Worm (Caenorhabditis elegans) whole organism, L2 larva: ENCODE results near the gene D1014.7.

Source experiments
- C34F6.9 ChIP-seq: fragments of 150-350 bp; optimal IDR thresholded peaks from 2 replicates; lab custom pipeline; 2014; ENCODE audit warnings: missing biosample characterization, missing genetic modification characterization
- F13H6.1 ChIP-seq: sonication (generic microtip); optimal IDR thresholded peaks from 2 replicates; lab custom pipeline; 2016; ENCODE audit warnings: missing genetic modification characterization, missing compliant biosample characterization
- R02D3.7 ChIP-seq: fragments of 150-350 bp; optimal IDR thresholded peaks from 2 replicates; lab custom pipeline; 2014; ENCODE audit warnings: missing biosample characterization, missing genetic modification characterization
- Y55F3AM.14 ChIP-seq: fragments of 200-800 bp; sonication (Bioruptor generic); optimal IDR thresholded peaks from 2 replicates; lab custom pipeline; 2018; ENCODE audit warnings: mild to moderate bottlenecking, missing genetic modification characterization, missing compliant biosample characterization
- aly-2 ChIP-seq: fragments of 150-350 bp; optimal IDR thresholded peaks from 2 replicates; lab custom pipeline; 2014; ENCODE audit warnings: missing biosample characterization, missing genetic modification characterization
- ceh-16 ChIP-seq: fragments of 150-350 bp; optimal IDR thresholded peaks from 2 replicates; lab custom pipeline; 2014; ENCODE audit warnings: missing biosample characterization, missing genetic modification characterization
- ceh-82 ChIP-seq: fragments of 150-350 bp; optimal IDR thresholded peaks from 2 replicates; lab custom pipeline; 2014; ENCODE audit warnings: missing biosample characterization, missing genetic modification characterization
- dmd-4 ChIP-seq: sonication (generic microtip); optimal IDR thresholded peaks from 2 replicates; lab custom pipeline; 2017; ENCODE audit warnings: missing biosample characterization, missing genetic modification characterization
- elt-1 ChIP-seq: fragments of 150-350 bp; optimal IDR thresholded peaks from 2 replicates; lab custom pipeline; 2014; ENCODE audit warnings: missing biosample characterization, missing genetic modification characterization
- elt-3 ChIP-seq: sonication (generic microtip); optimal IDR thresholded peaks from 2 replicates; lab custom pipeline; 2017; ENCODE audit warnings: missing biosample characterization, missing genetic modification characterization
- gmeb-1 ChIP-seq: fragments of 150-350 bp; optimal IDR thresholded peaks from 2 replicates; lab custom pipeline; 2014; ENCODE audit warnings: missing biosample characterization, missing genetic modification characterization
- lin-13 ChIP-seq: fragments of 150-350 bp; optimal IDR thresholded peaks from 2 replicates; lab custom pipeline; 2014; ENCODE audit warnings: missing biosample characterization, missing genetic modification reagents, missing genetic modification characterization
- lsy-2 ChIP-seq, 2 experiments: fragments of 150-350 bp in 1 of 2; sonication (generic microtip) in 1 of 2; optimal IDR thresholded peaks; 2 replicates each; lab custom pipeline; 2014 to 2017; ENCODE audit warnings: missing biosample characterization in 2 of 2, missing genetic modification characterization in 2 of 2
- mbf-1 ChIP-seq: sonication (generic microtip); optimal IDR thresholded peaks from 2 replicates; lab custom pipeline; 2017; ENCODE audit warnings: missing biosample characterization, missing genetic modification characterization
- mdl-1 ChIP-seq, 2 experiments: fragments of 150-350 bp in 1 of 2; sonication (generic microtip) in 1 of 2; optimal IDR thresholded peaks; 2 replicates each; lab custom pipeline; 2017; ENCODE audit warnings: missing biosample characterization in 2 of 2, missing genetic modification characterization in 2 of 2
- nhr-11 ChIP-seq: fragments of 150-350 bp; optimal IDR thresholded peaks from 2 replicates; lab custom pipeline; 2014; ENCODE audit warnings: missing biosample characterization, missing genetic modification characterization
- nhr-12 ChIP-seq: fragments of 150-350 bp; optimal IDR thresholded peaks from 2 replicates; lab custom pipeline; 2014; ENCODE audit warnings: missing biosample characterization, missing genetic modification characterization
- nhr-129 ChIP-seq: fragments of 150-350 bp; optimal IDR thresholded peaks from 2 replicates; lab custom pipeline; 2014; ENCODE audit warnings: missing biosample characterization, missing genetic modification characterization
- nhr-21 ChIP-seq: fragments of 150-350 bp; optimal IDR thresholded peaks from 2 replicates; lab custom pipeline; 2014; ENCODE audit warnings: missing biosample characterization, missing genetic modification characterization
- nhr-23 ChIP-seq: fragments of 150-350 bp; optimal IDR thresholded peaks from 2 replicates; lab custom pipeline; 2014; ENCODE audit warnings: missing biosample characterization, missing genetic modification reagents, missing genetic modification characterization
- nhr-25 ChIP-seq: fragments of 150-350 bp; sonication (generic microtip); optimal IDR thresholded peaks from 3 replicates; lab custom pipeline; 2014; ENCODE audit warnings: missing biosample characterization, missing genetic modification characterization
- nhr-77 ChIP-seq: fragments of 150-350 bp; optimal IDR thresholded peaks from 2 replicates; lab custom pipeline; 2014; ENCODE audit warnings: missing biosample characterization, missing genetic modification characterization
- skn-1 ChIP-seq: sonication (generic microtip); optimal IDR thresholded peaks from 2 replicates; lab custom pipeline; 2017; ENCODE audit warnings: missing biosample characterization, missing genetic modification characterization
- sma-9 ChIP-seq, 2 experiments: fragments of 150-350 bp in 1 of 2; sonication (generic microtip) in 1 of 2; optimal IDR thresholded peaks; 2 replicates each; lab custom pipeline; 2014 to 2016; ENCODE audit warnings: missing genetic modification characterization in 2 of 2, mild to moderate bottlenecking in 1 of 2, missing biosample characterization in 1 of 2, missing compliant biosample characterization in 1 of 2, missing genetic modification reagents in 1 of 2, moderate library complexity in 1 of 2
- unc-39 ChIP-seq: fragments of 150-350 bp; optimal IDR thresholded peaks from 2 replicates; lab custom pipeline; 2014; ENCODE audit warnings: missing biosample characterization, missing genetic modification characterization
- unc-55 ChIP-seq: fragments of 150-350 bp; sonication (generic microtip); optimal IDR thresholded peaks from 3 replicates; lab custom pipeline; 2014; ENCODE audit warnings: missing biosample characterization, missing genetic modification reagents, missing genetic modification characterization
- ztf-11 ChIP-seq: sonication (generic microtip); optimal IDR thresholded peaks from 2 replicates; lab custom pipeline; 2017; ENCODE audit warnings: missing biosample characterization, missing genetic modification characterization
- ztf-4 ChIP-seq: fragments of 150-350 bp; optimal IDR thresholded peaks from 2 replicates; lab custom pipeline; 2014; ENCODE audit warnings: missing biosample characterization, missing genetic modification characterization

Gene D1014.7

ce11 chrV:8095378-8095777, 22.7 kb upstream of the D1014.7 start, which contains the start of gene str-146:
Gene str-146, minus strand, starts transcription at chrV:8095478.
- TF ChIP-seq ztf-11 (tag; lab: Kevin White, UChicago): no peak
- TF ChIP-seq lsy-2 (tag; optimal IDR thresholded peaks at IDR 0.05; lab: Kevin White, UChicago): no peak
- TF ChIP-seq F13H6.1 (tag; lab: Kevin White, UChicago): no peak
- no peak for TF ChIP-seq C34F6.9

- TF ChIP-seq skn-1 (tag; lab: Kevin White, UChicago) (no peak), aly-2 (tag; lab: Kevin White, UChicago) (no peak), nhr-23 (tag; lab: Kevin White, UChicago) (no peak), mbf-1 (tag; lab: Kevin White, UChicago) (no peak), F13H6.1 (tag; lab: Kevin White, UChicago) (no peak), nhr-21 (no peak), nhr-129 (tag; lab: Kevin White, UChicago) (no peak), unc-55 (GFP tag; lab: Kevin White, UChicago) (no peak), ztf-4 (tag; lab: Kevin White, UChicago) (no peak), lin-13 (GFP tag; lab: Kevin White, UChicago) (no peak)
Measured at ce11 chrV:8098239-8098638, 19.8 kb upstream of the D1014.7 start, which contains the start of gene str-145. Gene str-145, minus strand, starts transcription at chrV:8098339.

- TF ChIP-seq mdl-1 (tag; optimal IDR thresholded peaks at IDR 0.05; lab: Kevin White, UChicago) (no peak), nhr-12 (tag; lab: Kevin White, UChicago) (no peak), Y55F3AM.14 (no peak), dmd-4 (tag; lab: Kevin White, UChicago) (no peak), ceh-82 (tag; lab: Kevin White, UChicago) (no peak), nhr-25 (tag; lab: Kevin White, UChicago) (no peak), lin-13 (GFP tag; lab: Kevin White, UChicago) (no peak), nhr-129 (tag; lab: Kevin White, UChicago) (no peak), R02D3.7 (no peak), unc-39 (tag; lab: Kevin White, UChicago) (no peak), aly-2 (tag; lab: Kevin White, UChicago) (no peak), F13H6.1 (tag; lab: Kevin White, UChicago) (no peak), gmeb-1 (no peak)
Measured at ce11 chrV:8099306-8099705, 18.8 kb upstream of the D1014.7 start, which contains the start of gene sdz-23. Gene sdz-23, plus strand, starts transcription at chrV:8099606.

ce11 chrV:8102960-8103359, 15.1 kb upstream of the D1014.7 start, which contains the start of gene str-90:
Gene str-90, plus strand, starts transcription at chrV:8103260.
- no peak for TF ChIP-seq C34F6.9
- no peak for TF ChIP-seq nhr-77
- no peak for TF ChIP-seq ztf-11 (tag; lab: Kevin White, UChicago)
- TF ChIP-seq dmd-4 (tag; lab: Kevin White, UChicago): no peak
- no peak for TF ChIP-seq R02D3.7
- no peak for TF ChIP-seq elt-1 (tag; lab: Kevin White, UChicago)
- no peak for TF ChIP-seq nhr-11
- no peak for TF ChIP-seq sma-9 (GFP tag; optimal IDR thresholded peaks at IDR 0.05; lab: Kevin White, UChicago)
- TF ChIP-seq sma-9 (tag; optimal IDR thresholded peaks at IDR 0.05; lab: Kevin White, UChicago): no peak

ce11 chrV:8104473-8104872, 13.6 kb upstream of the D1014.7 start, which contains the start of gene srlf-16:
Gene srlf-16, plus strand, starts transcription at chrV:8104773.
- TF ChIP-seq mdl-1 (tag; optimal IDR thresholded peaks at IDR 0.05; lab: Kevin White, UChicago) (no peak), ceh-16 (tag; lab: Kevin White, UChicago) (no peak)

ce11 chrV:8108670-8109069, 9.4 kb upstream of the D1014.7 start, which contains the start of gene myo-5:
Gene myo-5, plus strand, starts transcription at chrV:8108970.
- no peak for TF ChIP-seq F13H6.1 (tag; lab: Kevin White, UChicago)
- TF ChIP-seq, all 48 proteins: peak for 0

ce11 chrV:8110816-8111215, 7.2 kb upstream of the D1014.7 start:
- TF ChIP-seq F13H6.1 (tag; lab: Kevin White, UChicago): peak; percentile 11
- no peak for TF ChIP-seq elt-3 (tag; lab: Kevin White, UChicago)
